Worm (Caenorhabditis elegans) whole organism, midembryonic: Measurements from ENCODE around the gene H40L08.9.

Source experiments
- T22C8.4 ChIP-seq: fragments of 200-800 bp; sonication (Bioruptor generic); IDR thresholded peaks from 2 replicates; pipeline ENCODE4 v1.3.6; 2022; ENCODE audit warnings: missing genetic modification characterization, missing compliant biosample characterization
- cog-1 ChIP-seq: sonication (generic microtip); optimal IDR thresholded peaks from 2 replicates; lab custom pipeline; 2016; ENCODE audit warnings: missing genetic modification characterization, missing compliant biosample characterization
- flt-1 ChIP-seq: fragments of 200-800 bp; sonication (Bioruptor generic); IDR thresholded peaks from 2 replicates; pipeline ENCODE4 v1.3.6; 2022; ENCODE audit warnings: missing genetic modification characterization, missing compliant biosample characterization
- klf-2 ChIP-seq: fragments of 200-800 bp; sonication (Bioruptor generic); conservative IDR thresholded peaks from 2 replicates; pipeline ENCODE4 v1.3.6; 2022; ENCODE audit warnings: missing genetic modification reagents, missing genetic modification characterization, missing compliant biosample characterization
- med-1 ChIP-seq: sonication (generic microtip); optimal IDR thresholded peaks from 2 replicates; lab custom pipeline; 2017; ENCODE audit warnings: missing genetic modification characterization, mild to moderate bottlenecking, missing compliant biosample characterization, antibody characterized with exemption, missing genetic modification reagents; ENCODE audit not compliant: insufficient read depth
- ref-1 ChIP-seq: fragments of 200-800 bp; sonication (Bioruptor generic); conservative IDR thresholded peaks from 2 replicates; pipeline ENCODE4 v1.3.6; 2022; ENCODE audit warnings: missing genetic modification reagents, missing genetic modification characterization, missing compliant biosample characterization
- tab-1 ChIP-seq: fragments of 200-800 bp; sonication (Bioruptor generic); IDR thresholded peaks from 2 replicates; pipeline ENCODE4 v1.3.6; 2022; ENCODE audit warnings: missing genetic modification characterization, missing compliant biosample characterization
- ztf-23 ChIP-seq: fragments of 200-800 bp; sonication (Bioruptor generic); IDR thresholded peaks from 2 replicates; pipeline ENCODE4 v1.3.6; 2022; ENCODE audit warnings: missing genetic modification reagents, missing genetic modification characterization, missing compliant biosample characterization
- ztf-29 ChIP-seq: fragments of 200-800 bp; sonication (Bioruptor generic); IDR thresholded peaks from 2 replicates; pipeline ENCODE4 v1.3.6; 2022; ENCODE audit warnings: missing genetic modification reagents, missing genetic modification characterization, missing compliant biosample characterization

H40L08.9 gene

DNA sequence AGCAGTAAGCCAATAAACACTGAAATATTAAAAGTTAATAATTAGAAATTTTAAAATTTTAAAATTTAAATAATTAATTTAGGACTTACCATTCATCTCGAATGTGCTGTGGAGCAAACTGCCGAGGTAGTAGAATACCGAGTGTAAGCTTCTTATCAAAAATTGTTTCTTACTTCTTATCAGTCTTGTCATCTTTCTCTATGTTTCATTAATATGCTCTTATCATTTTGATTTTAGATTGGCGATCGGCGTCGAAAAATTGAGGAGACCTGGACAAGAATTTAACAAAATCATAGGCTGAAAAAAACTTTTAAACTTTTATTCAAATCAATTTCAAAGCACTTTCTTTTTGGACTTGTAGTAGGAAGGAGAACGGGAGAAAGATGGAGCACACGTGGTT lies 21.5 kb upstream of the H40L08.9 start, which contains the start of gene F09B12.3:
Gene F09B12.3, minus strand, starts transcription at position 192 of the 400 bp plus-strand sequence.
- TF ChIP-seq med-1, result no peak
- no peak for TF ChIP-seq ztf-29 (GFP tag; lab: Robert Waterston, UW)
- TF ChIP-seq flt-1 (GFP tag; lab: Robert Waterston, UW), result no peak
- no peak for TF ChIP-seq T22C8.4 (GFP tag; lab: Robert Waterston, UW)
- no peak for TF ChIP-seq cog-1

DNA sequence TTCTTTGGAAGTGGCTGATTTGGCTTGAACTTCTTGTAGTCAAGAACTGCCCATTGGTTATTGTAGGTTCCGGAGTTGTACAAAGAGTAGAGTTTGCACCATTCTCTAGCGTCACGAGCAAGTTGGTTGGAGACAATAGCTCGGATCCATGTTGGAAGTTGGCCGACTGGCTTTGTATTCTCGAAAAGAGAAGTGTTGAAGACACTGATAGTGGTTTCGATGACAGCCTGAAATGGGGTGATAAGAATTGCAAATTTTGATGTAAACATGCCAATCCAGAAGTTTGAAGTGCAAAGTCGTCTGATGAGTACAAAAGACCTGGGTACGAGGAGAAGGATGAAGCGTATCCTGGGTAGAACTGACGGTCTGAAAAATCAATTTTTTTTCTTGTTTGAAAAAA lies 20.0 kb upstream of the H40L08.9 start:
- TF ChIP-seq klf-2 (GFP tag; lab: Robert Waterston, UW), result no peak
- no peak for TF ChIP-seq tab-1 (GFP tag; lab: Robert Waterston, UW)
- no peak for TF ChIP-seq T22C8.4 (GFP tag; lab: Robert Waterston, UW)
- TF ChIP-seq flt-1 (GFP tag; lab: Robert Waterston, UW), result no peak
- TF ChIP-seq ref-1 (GFP tag; lab: Robert Waterston, UW), result no peak
- no peak for TF ChIP-seq med-1
- no peak for TF ChIP-seq ztf-29 (GFP tag; lab: Robert Waterston, UW)

DNA sequence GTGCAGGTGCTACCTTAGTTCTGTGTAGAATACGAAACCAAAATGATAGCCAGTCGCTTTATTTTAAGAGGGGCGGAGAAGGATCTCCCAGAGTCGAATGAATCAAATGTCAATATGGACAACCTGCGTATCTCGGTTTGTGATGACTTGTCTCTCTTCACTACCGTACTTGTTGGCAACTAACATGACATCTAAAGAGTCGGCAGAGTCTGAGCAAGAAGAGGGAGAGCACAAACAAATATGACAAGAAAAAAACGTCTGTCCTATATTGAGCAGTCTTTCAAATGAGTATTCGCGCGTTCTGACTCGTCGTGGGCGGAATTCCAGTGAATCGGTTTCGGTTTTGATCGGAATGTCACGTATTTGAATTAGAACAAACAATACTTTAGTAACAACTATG lies 18.7 kb upstream of the H40L08.9 start, which contains the start of gene F09B12.7:
Gene F09B12.7, minus strand, starts transcription at position 101 of the 400 bp plus-strand sequence.
- TF ChIP-seq cog-1 (no peak), med-1 (no peak)

DNA sequence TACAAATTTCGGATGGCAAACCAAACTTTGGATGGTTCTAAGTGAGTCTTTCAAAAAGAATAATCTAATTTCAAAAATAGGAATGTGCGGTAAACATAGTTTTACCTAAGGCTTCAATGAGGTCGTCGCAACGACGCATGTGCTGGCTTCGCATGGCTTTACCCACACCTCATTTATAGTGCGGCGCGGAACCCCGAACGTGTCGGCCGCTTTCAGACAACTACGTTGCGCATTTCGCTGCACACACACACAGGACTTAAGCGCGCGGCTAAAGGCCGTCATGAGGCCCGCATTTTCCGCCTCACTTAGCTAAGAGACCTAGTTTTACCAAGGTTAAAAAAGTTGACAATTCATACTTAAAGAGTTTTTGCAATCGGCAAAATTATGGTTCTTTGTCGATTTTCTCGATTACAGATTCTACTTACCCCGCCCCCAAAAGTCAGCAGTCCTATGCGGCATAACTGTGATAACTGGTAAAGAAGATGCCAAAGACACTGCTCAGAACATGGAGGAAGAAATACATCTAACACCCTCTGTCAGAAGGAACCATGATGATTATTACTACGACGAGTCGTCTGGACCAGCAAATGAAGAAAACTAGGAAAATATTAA lies 16.6 kb upstream of the H40L08.9 start:
- TF ChIP-seq ztf-29 (GFP tag; lab: Robert Waterston, UW), result no peak
- 0 out of 2 replicates have a peak, but pooled peaks have one; percentile 46 for TF ChIP-seq tab-1 (GFP tag; lab: Robert Waterston, UW)
- no peak for TF ChIP-seq T22C8.4 (GFP tag; lab: Robert Waterston, UW)
- no peak for TF ChIP-seq ztf-23
- no peak for TF ChIP-seq cog-1
- no peak for TF ChIP-seq klf-2 (GFP tag; lab: Robert Waterston, UW)
- no peak for TF ChIP-seq ref-1 (GFP tag; lab: Robert Waterston, UW)

DNA sequence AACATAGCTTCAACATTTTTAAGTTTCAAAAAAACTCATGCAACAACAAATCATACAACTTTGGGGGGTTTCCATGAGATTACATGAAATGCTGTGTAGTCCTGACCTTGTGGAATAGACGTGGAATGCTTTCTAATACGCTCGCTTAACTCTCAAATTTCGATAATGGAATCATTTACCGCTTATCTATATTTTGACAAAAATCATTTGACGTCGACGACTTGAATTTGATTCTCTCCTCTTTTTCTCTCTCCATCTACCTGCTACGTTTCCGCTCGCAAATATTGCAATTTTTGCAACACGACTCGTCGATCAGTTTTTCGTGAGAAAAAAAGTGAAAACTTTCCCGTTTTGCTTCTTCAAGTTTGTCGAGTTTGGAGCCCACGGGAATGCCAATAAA lies 12.8 kb upstream of the H40L08.9 start, which contains the start of gene flr-4:
Gene flr-4, plus strand, starts transcription at position 275 of the 400 bp plus-strand sequence.
- no peak for TF ChIP-seq ztf-29 (GFP tag; lab: Robert Waterston, UW)
- TF ChIP-seq ref-1 (GFP tag; lab: Robert Waterston, UW), result no peak
- TF ChIP-seq ztf-23, result no peak
- no peak for TF ChIP-seq tab-1 (GFP tag; lab: Robert Waterston, UW)
- TF ChIP-seq cog-1, result no peak
- TF ChIP-seq flt-1 (GFP tag; lab: Robert Waterston, UW), result no peak
- no peak for TF ChIP-seq med-1
- no peak for TF ChIP-seq T22C8.4 (GFP tag; lab: Robert Waterston, UW)
- TF ChIP-seq klf-2 (GFP tag; lab: Robert Waterston, UW), result no peak

DNA sequence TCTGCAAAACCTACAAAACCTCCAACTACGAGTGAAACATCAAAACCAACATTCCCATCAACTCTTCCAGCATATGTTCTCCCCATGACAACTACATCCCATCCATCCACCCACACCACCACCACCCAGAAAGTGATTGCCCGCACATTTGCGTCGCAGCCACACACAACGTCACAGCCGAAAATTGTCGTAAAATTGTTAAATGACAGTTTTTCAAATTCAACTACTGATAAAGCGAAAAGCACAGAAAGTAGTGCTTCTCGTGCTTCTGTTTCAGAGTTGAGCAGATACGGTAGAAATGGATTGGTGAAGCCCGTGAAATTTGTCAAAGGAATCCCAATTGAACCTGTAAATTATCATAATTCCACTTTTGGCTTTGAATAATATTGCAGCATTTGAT lies 11.5 kb upstream of the H40L08.9 start:
- no peak for TF ChIP-seq ztf-29 (GFP tag; lab: Robert Waterston, UW)
- TF ChIP-seq klf-2 (GFP tag; lab: Robert Waterston, UW), result no peak
- no peak for TF ChIP-seq med-1
- TF ChIP-seq cog-1, result no peak
- TF ChIP-seq T22C8.4 (GFP tag; lab: Robert Waterston, UW), result no peak
- TF ChIP-seq ztf-23, result no peak
- TF ChIP-seq tab-1 (GFP tag; lab: Robert Waterston, UW), result no peak
- no peak for TF ChIP-seq flt-1 (GFP tag; lab: Robert Waterston, UW)
- TF ChIP-seq ref-1 (GFP tag; lab: Robert Waterston, UW), result no peak

DNA sequence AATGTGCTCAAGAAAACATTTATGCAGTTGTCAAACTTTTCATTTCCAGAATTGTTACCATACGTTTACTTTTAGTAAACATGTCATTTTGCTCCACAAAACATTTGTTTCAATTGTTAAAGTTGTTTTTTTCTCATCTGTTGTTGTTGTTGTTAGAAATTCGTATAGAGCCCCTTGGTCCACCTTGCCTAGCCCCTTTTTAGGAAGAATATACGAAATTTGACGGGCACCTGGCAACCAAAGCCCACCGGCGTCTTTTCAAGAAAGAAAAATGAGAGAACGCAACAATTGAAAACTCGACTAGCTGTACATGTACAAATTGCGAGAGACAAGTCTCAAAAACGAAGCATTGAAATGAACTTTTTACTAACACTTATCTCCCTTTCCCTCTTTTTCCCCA lies 8.1 kb upstream of the H40L08.9 start, which contains the start of gene F09B12.5:
Gene F09B12.5, plus strand, starts transcription at position 301 of the 400 bp plus-strand sequence.
- TF ChIP-seq ztf-29 (GFP tag; lab: Robert Waterston, UW), result no peak
- TF ChIP-seq tab-1 (GFP tag; lab: Robert Waterston, UW), result no peak
- no peak for TF ChIP-seq ref-1 (GFP tag; lab: Robert Waterston, UW)
- TF ChIP-seq T22C8.4 (GFP tag; lab: Robert Waterston, UW), result no peak
- TF ChIP-seq cog-1, result no peak
- no peak for TF ChIP-seq med-1
- no peak for TF ChIP-seq ztf-23
- TF ChIP-seq flt-1 (GFP tag; lab: Robert Waterston, UW), result no peak
- no peak for TF ChIP-seq klf-2 (GFP tag; lab: Robert Waterston, UW)

DNA sequence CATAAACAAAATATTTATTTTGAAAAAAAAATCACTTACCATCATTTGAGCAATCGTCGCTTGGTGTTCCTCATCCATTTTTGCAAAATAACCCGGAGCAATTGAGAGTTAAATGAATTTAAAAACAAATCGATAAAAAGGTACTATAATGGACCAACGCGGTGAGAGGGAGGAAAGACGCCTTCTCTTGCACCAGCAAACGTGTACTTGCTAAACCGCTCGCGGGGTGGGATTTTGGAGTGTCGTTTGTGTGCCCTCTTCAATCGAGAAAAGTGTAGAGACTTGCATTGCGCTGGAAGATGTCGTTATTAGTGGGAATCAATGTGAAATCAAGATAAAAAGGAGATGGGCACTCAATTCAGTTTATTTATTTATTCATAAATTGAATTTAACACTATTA lies 7.5 kb upstream of the H40L08.9 start, which contains the start of gene H40L08.1:
Gene H40L08.1, minus strand, starts transcription at position 292 of the 400 bp plus-strand sequence.
- no peak for TF ChIP-seq klf-2 (GFP tag; lab: Robert Waterston, UW)
- no peak for TF ChIP-seq ztf-23
- no peak for TF ChIP-seq med-1
- no peak for TF ChIP-seq cog-1
- no peak for TF ChIP-seq T22C8.4 (GFP tag; lab: Robert Waterston, UW)
- TF ChIP-seq ref-1 (GFP tag; lab: Robert Waterston, UW), result no peak
- TF ChIP-seq ztf-29 (GFP tag; lab: Robert Waterston, UW), result no peak
- no peak for TF ChIP-seq flt-1 (GFP tag; lab: Robert Waterston, UW)
- no peak for TF ChIP-seq tab-1 (GFP tag; lab: Robert Waterston, UW)

DNA sequence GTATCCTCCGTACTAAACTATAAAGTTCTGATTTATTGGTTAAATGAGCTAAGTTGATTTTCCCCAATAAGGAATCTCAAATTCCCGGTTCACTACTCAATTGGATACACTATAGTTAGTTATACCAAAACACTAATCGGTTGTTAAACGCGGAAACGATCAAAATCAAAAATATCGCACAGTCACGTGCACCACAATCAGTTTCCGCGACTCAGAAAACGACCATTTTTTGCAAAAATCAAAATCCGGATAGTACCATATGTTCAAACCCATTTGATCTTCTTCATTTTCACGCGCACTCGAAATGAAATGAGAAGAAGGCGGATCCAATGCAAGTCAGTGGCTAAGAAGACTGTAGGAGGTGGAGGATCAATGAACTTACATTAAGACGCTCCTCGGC lies 5.2 kb upstream of the H40L08.9 start:
- TF ChIP-seq med-1 (no peak), ztf-23 (no peak), klf-2 (GFP tag; lab: Robert Waterston, UW) (no peak), flt-1 (GFP tag; lab: Robert Waterston, UW) (no peak), ref-1 (GFP tag; lab: Robert Waterston, UW) (no peak), cog-1 (no peak), T22C8.4 (GFP tag; lab: Robert Waterston, UW) (no peak), ztf-29 (GFP tag; lab: Robert Waterston, UW) (no peak), tab-1 (GFP tag; lab: Robert Waterston, UW) (no peak)

DNA sequence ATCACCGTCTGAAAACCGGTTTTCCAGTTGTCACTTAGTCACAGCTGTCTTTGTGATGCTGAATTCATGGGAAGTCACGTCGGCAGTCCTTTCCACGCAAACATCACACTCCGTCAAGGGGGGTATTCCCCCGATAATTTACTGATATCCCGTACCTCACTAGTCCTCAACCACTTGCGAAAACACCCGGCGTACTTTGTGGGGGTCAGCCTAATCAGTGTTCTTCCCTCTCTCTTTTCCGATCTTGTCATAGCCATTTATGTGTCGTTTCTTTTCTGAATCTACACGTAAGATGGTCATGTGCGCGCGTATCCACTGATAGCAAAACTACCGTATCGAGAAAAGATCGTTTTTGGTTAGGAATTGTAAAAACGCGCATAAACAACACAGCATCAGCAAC lies 3.1 kb upstream of the H40L08.9 start:
- TF ChIP-seq T22C8.4 (GFP tag; lab: Robert Waterston, UW) (no peak), flt-1 (GFP tag; lab: Robert Waterston, UW) (no peak), klf-2 (GFP tag; lab: Robert Waterston, UW) (no peak), ztf-29 (GFP tag; lab: Robert Waterston, UW) (no peak), med-1 (no peak), ztf-23 (no peak), ref-1 (GFP tag; lab: Robert Waterston, UW) (no peak), tab-1 (GFP tag; lab: Robert Waterston, UW) (no peak), cog-1 (no peak)
